Fruit fly (Drosophila melanogaster) whole organism, embryonic: ENCODE measurements around the gene CaMKI.
A peak's percentile ranks its signal among the peaks of the same experiment; 100 is the strongest.

Experiments used
- Asciz ChIP-seq: fragments of 200-800 bp; sonication (Bioruptor generic); optimal IDR thresholded peaks from 2 replicates; lab custom pipeline; 2017; ENCODE audit warnings: missing biosample characterization, mild to moderate bottlenecking, missing genetic modification characterization, missing genetic modification reagents
- Atf-2 ChIP-seq: fragments of 200-800 bp; sonication (Bioruptor generic); optimal IDR thresholded peaks from 2 replicates; lab custom pipeline; 2016; ENCODE audit warnings: missing biosample characterization, missing genetic modification characterization
- CG1024 ChIP-seq: fragments of 200-800 bp; sonication (Bioruptor generic); IDR thresholded peaks from 2 replicates; pipeline ENCODE4 v1.3.6; 2022; ENCODE audit warnings: missing biosample characterization, missing genetic modification characterization
- CG10267 ChIP-seq: fragments of 200-800 bp; sonication (Bioruptor generic); optimal IDR thresholded peaks from 2 replicates; lab custom pipeline; 2018; ENCODE audit warnings: missing biosample characterization, mild to moderate bottlenecking, missing genetic modification characterization, moderate library complexity
- CG10431 ChIP-seq: fragments of 200-800 bp; sonication (Bioruptor generic); optimal IDR thresholded peaks from 3 replicates; lab custom pipeline; 2018; ENCODE audit warnings: missing biosample characterization, mild to moderate bottlenecking, missing genetic modification characterization
- CG11723 ChIP-seq: fragments of 200-800 bp; sonication (Bioruptor generic); optimal IDR thresholded peaks from 2 replicates; lab custom pipeline; 2017; ENCODE audit warnings: missing biosample characterization, mild to moderate bottlenecking, missing genetic modification characterization
- CG1233 ChIP-seq: fragments of 200-800 bp; sonication (Bioruptor generic); optimal IDR thresholded peaks from 4 replicates; lab custom pipeline; 2018; ENCODE audit warnings: missing biosample characterization, mild to moderate bottlenecking, missing genetic modification characterization
- CG13424 ChIP-seq: fragments of 200-800 bp; sonication (Bioruptor generic); optimal IDR thresholded peaks from 2 replicates; lab custom pipeline; 2019; ENCODE audit warnings: missing biosample characterization, mild to moderate bottlenecking, missing genetic modification characterization, moderate library complexity
- CG15514 ChIP-seq: fragments of 200-800 bp; sonication (Bioruptor generic); optimal IDR thresholded peaks from 3 replicates; lab custom pipeline; 2017; ENCODE audit warnings: missing biosample characterization, missing genetic modification characterization, mild to moderate bottlenecking, moderate library complexity, missing genetic modification reagents
- CG15696 ChIP-seq: fragments of 200-800 bp; sonication (Bioruptor generic); optimal IDR thresholded peaks from 2 replicates; lab custom pipeline; 2019; ENCODE audit warnings: missing biosample characterization, mild to moderate bottlenecking, missing genetic modification characterization, moderate library complexity
- CG17568 ChIP-seq: fragments of 200-800 bp; sonication (Bioruptor generic); optimal IDR thresholded peaks from 2 replicates; lab custom pipeline; 2018; ENCODE audit warnings: missing biosample characterization, mild to moderate bottlenecking, missing genetic modification characterization, moderate library complexity
- CG18599 ChIP-seq: fragments of 200-800 bp; sonication (Bioruptor generic); optimal IDR thresholded peaks from 3 replicates; lab custom pipeline; 2017; ENCODE audit warnings: missing biosample characterization, missing genetic modification characterization, mild to moderate bottlenecking, moderate library complexity, missing genetic modification reagents
- CG2202 ChIP-seq: fragments of 200-800 bp; sonication (Bioruptor generic); optimal IDR thresholded peaks from 2 replicates; lab custom pipeline; 2018; ENCODE audit warnings: missing biosample characterization, mild to moderate bottlenecking, missing genetic modification characterization
- CG2712 ChIP-seq: fragments of 200-800 bp; optimal IDR thresholded peaks from 3 replicates; lab custom pipeline; 2019; ENCODE audit warnings: missing biosample characterization, mild to moderate bottlenecking, missing genetic modification characterization, moderate library complexity
- CG3065 ChIP-seq: fragments of 200-800 bp; sonication (Bioruptor generic); optimal IDR thresholded peaks from 2 replicates; lab custom pipeline; 2016; ENCODE audit warnings: missing biosample characterization, missing genetic modification characterization
- CG31365 ChIP-seq: fragments of 200-800 bp; sonication (Bioruptor generic); optimal IDR thresholded peaks from 2 replicates; lab custom pipeline; 2018; ENCODE audit warnings: missing biosample characterization, mild to moderate bottlenecking, missing genetic modification characterization
- CG3163 ChIP-seq: fragments of 200-800 bp; sonication (Bioruptor generic); optimal IDR thresholded peaks from 3 replicates; lab custom pipeline; 2016; ENCODE audit warnings: missing biosample characterization, missing genetic modification characterization
- CG3407 ChIP-seq: fragments of 200-800 bp; sonication (Bioruptor generic); optimal IDR thresholded peaks from 2 replicates; lab custom pipeline; 2018; ENCODE audit warnings: missing biosample characterization, mild to moderate bottlenecking, missing genetic modification characterization
- CG4707 ChIP-seq: fragments of 200-800 bp; sonication (Bioruptor generic); optimal IDR thresholded peaks from 2 replicates; lab custom pipeline; 2018; ENCODE audit warnings: missing biosample characterization, mild to moderate bottlenecking, missing genetic modification characterization, moderate library complexity
- CG6683 ChIP-seq: fragments of 200-800 bp; sonication (Bioruptor generic); optimal IDR thresholded peaks from 2 replicates; lab custom pipeline; 2017; ENCODE audit warnings: missing biosample characterization, mild to moderate bottlenecking, missing genetic modification characterization, missing genetic modification reagents
- CG7271 ChIP-seq: fragments of 200-800 bp; sonication (Bioruptor generic); optimal IDR thresholded peaks from 2 replicates; lab custom pipeline; 2018; ENCODE audit warnings: missing biosample characterization, mild to moderate bottlenecking, missing genetic modification characterization, moderate library complexity
- CG7745 ChIP-seq: fragments of 200-800 bp; sonication (Bioruptor generic); optimal IDR thresholded peaks from 2 replicates; lab custom pipeline; 2018; ENCODE audit warnings: missing biosample characterization, mild to moderate bottlenecking, missing genetic modification characterization, moderate library complexity
- CG8281 ChIP-seq: fragments of 200-800 bp; sonication (Bioruptor generic); optimal IDR thresholded peaks from 2 replicates; lab custom pipeline; 2018; ENCODE audit warnings: missing biosample characterization, mild to moderate bottlenecking, missing genetic modification characterization, moderate library complexity
- CG9215 ChIP-seq: fragments of 200-800 bp; sonication (Bioruptor generic); IDR thresholded peaks from 2 replicates; pipeline ENCODE4 v1.3.6; 2022; ENCODE audit warnings: missing biosample characterization, missing genetic modification characterization
- CG9437 ChIP-seq: fragments of 200-800 bp; sonication (Bioruptor generic); optimal IDR thresholded peaks from 2 replicates; lab custom pipeline; 2018; ENCODE audit warnings: missing biosample characterization, mild to moderate bottlenecking, missing genetic modification characterization
- Dad ChIP-seq: fragments of 200-800 bp; sonication (Bioruptor generic); optimal IDR thresholded peaks from 3 replicates; lab custom pipeline; 2016; ENCODE audit warnings: missing biosample characterization, missing genetic modification characterization
- E2f2 ChIP-seq: fragments of 200-800 bp; sonication (Bioruptor generic); IDR thresholded peaks from 2 replicates; pipeline ENCODE4 v1.3.6; 2022; ENCODE audit warnings: missing biosample characterization, missing genetic modification characterization
- HmgD ChIP-seq: fragments of 200-800 bp; sonication (Bioruptor generic); optimal IDR thresholded peaks from 3 replicates; lab custom pipeline; 2016; ENCODE audit warnings: missing biosample characterization, missing genetic modification characterization
- Hr39 ChIP-seq: fragments of >200 bp; optimal IDR thresholded peaks from 2 replicates; lab custom pipeline; 2017
- Max ChIP-seq: fragments of 200-800 bp; sonication (Bioruptor generic); optimal IDR thresholded peaks from 2 replicates; lab custom pipeline; 2016; ENCODE audit warnings: missing biosample characterization, mild to moderate bottlenecking, missing genetic modification characterization
- Ptx1 ChIP-seq: fragments of 200-800 bp; sonication (Bioruptor generic); IDR thresholded peaks from 2 replicates; pipeline ENCODE4 v1.3.6; 2022; ENCODE audit warnings: missing biosample characterization, missing genetic modification characterization
- Six4 ChIP-seq: fragments of 200-800 bp; sonication (Bioruptor generic); optimal IDR thresholded peaks from 2 replicates; lab custom pipeline; 2016; ENCODE audit warnings: missing biosample characterization, missing genetic modification characterization
- Spps ChIP-seq: fragments of 200-800 bp; sonication (Bioruptor generic); optimal IDR thresholded peaks from 2 replicates; lab custom pipeline; 2018; ENCODE audit warnings: missing biosample characterization, mild to moderate bottlenecking, missing genetic modification characterization
- Sry-β ChIP-seq: fragments of 200-800 bp; sonication (Bioruptor generic); optimal IDR thresholded peaks from 2 replicates; lab custom pipeline; 2018; ENCODE audit warnings: missing biosample characterization, mild to moderate bottlenecking, missing genetic modification characterization, moderate library complexity
- ase ChIP-seq: fragments of 200-800 bp; sonication (Bioruptor generic); IDR thresholded peaks from 3 replicates; pipeline ENCODE4 v1.3.6; 2022; ENCODE audit warnings: missing biosample characterization, missing genetic modification characterization
- chinmo ChIP-seq: fragments of 200-800 bp; sonication (Bioruptor generic); IDR thresholded peaks from 4 replicates; pipeline ENCODE4 v1.3.6; 2022; ENCODE audit warnings: missing biosample characterization, missing genetic modification characterization; ENCODE audit not compliant: partially characterized antibody
- dmrt99B ChIP-seq: fragments of 200-800 bp; sonication (Bioruptor generic); optimal IDR thresholded peaks from 2 replicates; lab custom pipeline; 2018; ENCODE audit warnings: missing biosample characterization, mild to moderate bottlenecking, missing genetic modification characterization, moderate library complexity
- ems ChIP-seq: fragments of 200-800 bp; sonication (Bioruptor generic); optimal IDR thresholded peaks from 3 replicates; lab custom pipeline; 2016; ENCODE audit warnings: missing biosample characterization, missing genetic modification characterization
- fd102C ChIP-seq: fragments of 200-800 bp; sonication (Bioruptor generic); optimal IDR thresholded peaks from 2 replicates; lab custom pipeline; 2018; ENCODE audit warnings: missing biosample characterization, mild to moderate bottlenecking, missing genetic modification characterization, moderate library complexity
- gem ChIP-seq: fragments of 200-800 bp; sonication (Bioruptor generic); optimal IDR thresholded peaks from 2 replicates; lab custom pipeline; 2019; ENCODE audit warnings: missing biosample characterization, mild to moderate bottlenecking, missing genetic modification characterization, moderate library complexity
- lab ChIP-seq: fragments of 200-800 bp; sonication (Bioruptor generic); optimal IDR thresholded peaks from 3 replicates; lab custom pipeline; 2017; ENCODE audit warnings: missing biosample characterization, missing genetic modification characterization, mild to moderate bottlenecking, moderate library complexity, missing genetic modification reagents
- mirr ChIP-seq: fragments of 200-800 bp; sonication (Bioruptor generic); optimal IDR thresholded peaks from 3 replicates; lab custom pipeline; 2018; ENCODE audit warnings: missing biosample characterization, mild to moderate bottlenecking, missing genetic modification characterization
- nerfin-1 ChIP-seq: fragments of 200-800 bp; sonication (Bioruptor generic); optimal IDR thresholded peaks from 3 replicates; lab custom pipeline; 2019; ENCODE audit warnings: missing biosample characterization, mild to moderate bottlenecking, missing genetic modification characterization, moderate library complexity
- nom ChIP-seq: fragments of 200-800 bp; sonication (Bioruptor generic); optimal IDR thresholded peaks from 2 replicates; lab custom pipeline; 2017; ENCODE audit warnings: missing biosample characterization, missing genetic modification characterization, mild to moderate bottlenecking, moderate library complexity, missing genetic modification reagents
- org-1 ChIP-seq: fragments of 200-800 bp; sonication (Bioruptor generic); optimal IDR thresholded peaks from 2 replicates; lab custom pipeline; 2017; ENCODE audit warnings: missing biosample characterization, missing genetic modification characterization
- rib ChIP-seq: fragments of 200-800 bp; sonication (Bioruptor generic); IDR thresholded peaks from 2 replicates; pipeline ENCODE4 v1.3.6; 2022; ENCODE audit warnings: missing biosample characterization, missing genetic modification characterization
- row ChIP-seq: fragments of 200-800 bp; sonication (Bioruptor generic); IDR thresholded peaks from 3 replicates; pipeline ENCODE4 v1.3.6; 2022; ENCODE audit warnings: missing biosample characterization, missing genetic modification characterization
- tap ChIP-seq: fragments of 200-800 bp; optimal IDR thresholded peaks from 3 replicates; lab custom pipeline; 2019; ENCODE audit warnings: missing biosample characterization, mild to moderate bottlenecking, missing genetic modification characterization, moderate library complexity
- wor ChIP-seq: fragments of 200-800 bp; sonication (Bioruptor generic); IDR thresholded peaks from 2 replicates; pipeline ENCODE4 v1.3.6; 2022; ENCODE audit warnings: missing biosample characterization, missing genetic modification characterization
- zen ChIP-seq: fragments of 200-800 bp; sonication (Bioruptor generic); optimal IDR thresholded peaks from 3 replicates; lab custom pipeline; 2018; ENCODE audit warnings: missing biosample characterization, mild to moderate bottlenecking, missing genetic modification characterization, moderate library complexity

The CaMKI gene

DNA sequence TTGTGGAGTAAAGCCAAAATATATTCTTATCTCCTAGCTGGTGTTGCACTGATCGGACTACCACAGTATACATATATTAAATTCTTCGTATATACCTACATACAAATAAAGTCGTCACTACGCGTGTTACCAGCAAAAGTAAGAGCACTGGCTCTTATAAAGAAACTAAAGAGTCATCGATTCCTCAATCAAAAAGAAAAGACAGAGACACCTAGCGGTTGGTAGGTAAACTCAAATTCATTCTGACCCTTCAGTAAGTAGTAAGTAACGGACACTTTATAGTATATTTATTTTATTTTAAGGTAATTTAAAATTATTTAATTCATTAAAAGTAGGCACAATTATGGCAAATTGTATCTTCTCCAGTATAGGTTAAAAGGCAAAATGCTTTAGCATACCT lies 41.0 kb upstream of the CaMKI start (continued):
- TF ChIP-seq CG13424 (tag; lab: Kevin White, UChicago) (peak; percentile 44), Ptx1 (GFP tag; lab: Robert Waterston, UW) (no peak), CG3065 (GFP tag; lab: Kevin White, UChicago) (no peak), CG3407 (GFP tag; lab: Kevin White, UChicago) (peak; percentile 50), mirr (peak; percentile 49), Spps (tag; lab: Kevin White, UChicago) (peak; percentile 19), fd102C (peak; percentile 49), CG4707 (peak; percentile 78), CG11723 (peak; percentile 37), nom (peak; percentile 67), row (GFP tag; lab: Robert Waterston, UW) (0 out of 3 replicates have a peak, but pooled peaks have one; percentile 7), Atf-2 (no peak), Max (GFP tag; lab: Kevin White, UChicago) (peak; percentile 26), gem (tag; lab: Kevin White, UChicago) (peak; percentile 35), CG17568 (GFP tag; lab: Kevin White, UChicago) (peak; percentile 72), Asciz (GFP tag; lab: Kevin White, UChicago) (peak; percentile 74), CG10431 (GFP tag; lab: Kevin White, UChicago) (peak; percentile 71), CG10267 (tag; lab: Kevin White, UChicago) (peak; percentile 62), lab (GFP tag; lab: Kevin White, UChicago) (peak; percentile 51), CG18599 (peak; percentile 27), ems (no peak), CG7271 (tag; lab: Kevin White, UChicago) (peak; percentile 39), zen (tag; lab: Kevin White, UChicago) (peak; percentile 45), rib (GFP tag; lab: Robert Waterston, UW) (no peak), CG31365 (tag; lab: Kevin White, UChicago) (peak; percentile 34), tap (tag; lab: Kevin White, UChicago) (peak; percentile 65), dmrt99B (tag; lab: Kevin White, UChicago) (peak; percentile 44), chinmo (0 out of 4 replicates have a peak, but pooled peaks have one; percentile 20), org-1 (GFP tag; lab: Kevin White, UChicago) (no peak), CG9437 (GFP tag; lab: Kevin White, UChicago) (peak; percentile 64), CG1024 (GFP tag; lab: Robert Waterston, UW) (no peak), CG9215 (no peak), CG2712 (tag; lab: Kevin White, UChicago) (peak; percentile 60), E2f2 (GFP tag; lab: Robert Waterston, UW) (no peak), wor (GFP tag; lab: Robert Waterston, UW) (no peak), CG1233 (GFP tag; lab: Kevin White, UChicago) (peak; percentile 61), CG15514 (peak; percentile 50), CG15696 (tag; lab: Kevin White, UChicago) (peak; percentile 36), Six4 (peak; percentile 52), Sry-β (peak; percentile 32), CG3163 (GFP tag; lab: Kevin White, UChicago) (peak; percentile 97), ase (no peak), Hr39 (lab: Kevin White, UChicago) (no peak), nerfin-1 (tag; lab: Kevin White, UChicago) (peak; percentile 33), CG7745 (tag; lab: Kevin White, UChicago) (no peak), CG8281 (tag; lab: Kevin White, UChicago) (peak; percentile 9), HmgD (GFP tag; lab: Kevin White, UChicago) (no peak), CG2202 (tag; lab: Kevin White, UChicago) (peak; percentile 44), CG6683 (GFP tag; lab: Kevin White, UChicago) (peak; percentile 36), Dad (no peak)
